Fruit fly (Drosophila melanogaster) whole organism: Measurements from ENCODE around the gene DIP-epsilon.

ENCODE experiments used
- CG8478 ChIP-seq: fragments of >200 bp; optimal IDR thresholded peaks from 2 replicates; lab custom pipeline; 2018; ENCODE audit warnings: inconsistent platforms
- EcR ChIP-seq, 2 experiments: fragments of >200 bp; optimal IDR thresholded peaks; 2 replicates each; lab custom pipeline; 2017; ENCODE audit warnings: missing biosample characterization in 2 of 2, missing genetic modification characterization in 2 of 2, missing genetic modification reagents in 2 of 2
- pan ChIP-seq: fragments of >200 bp; optimal IDR thresholded peaks from 2 replicates; lab custom pipeline; 2017
- psq ChIP-seq: fragments of >200 bp; optimal IDR thresholded peaks from 2 replicates; lab custom pipeline; 2017
- usp ChIP-seq: fragments of >200 bp; optimal IDR thresholded peaks from 2 replicates; lab custom pipeline; 2017; ENCODE audit warnings: missing biosample characterization, missing genetic modification characterization, mixed read lengths

dm6 chr2L:6380966-6381365, 30.2 kb downstream of the DIP-epsilon start, which contains the start of gene Nepl5:
- TF ChIP-seq psq (no peak), EcR (GFP tag; optimal IDR thresholded peaks at IDR 0.05; lab: Kevin White, UChicago) (no peak), CG8478 (lab: Kevin White, UChicago) (no peak), usp (GFP tag; lab: Kevin White, UChicago) (no peak), pan (lab: Kevin White, UChicago) (no peak)
